Fruit fly (Drosophila melanogaster): Measurements from ENCODE around the gene CG16863.

DNA sequence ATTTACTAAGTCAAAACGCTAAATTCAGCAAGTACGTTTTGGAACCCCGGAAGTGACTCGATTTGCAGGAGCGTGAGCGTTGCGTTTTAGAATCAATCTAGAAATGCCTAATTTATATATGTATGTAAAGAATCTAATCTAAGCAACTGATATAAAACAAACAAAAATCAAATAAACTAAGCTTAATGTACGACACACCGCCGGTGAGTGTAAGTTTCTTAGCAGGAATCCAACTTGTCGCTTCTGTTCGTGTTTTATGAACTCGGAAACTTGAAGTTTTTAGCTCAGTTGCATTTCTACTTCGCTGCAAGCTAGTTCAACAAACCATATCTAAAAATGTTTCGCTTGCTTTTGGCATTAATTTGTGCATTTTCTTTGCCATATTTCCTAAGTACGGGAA lies 17.1 kb upstream of the CG16863 start, which contains the start of gene CG43376:
- TF ChIP-seq h (GFP tag; optimal IDR thresholded peaks at IDR 0.05) (no peak), br (GFP tag; optimal IDR thresholded peaks at IDR 0.05) (no peak), Abd-B (GFP tag; optimal IDR thresholded peaks at IDR 0.05) (no peak), dsf (GFP tag; optimal IDR thresholded peaks at IDR 0.05; ENCODE audit: borderline replicate concordance) (no peak), fru (GFP tag; optimal IDR thresholded peaks at IDR 0.05) (no peak), woc (GFP tag; optimal IDR thresholded peaks at IDR 0.05) (no peak), pan (optimal IDR thresholded peaks at IDR 0.05) (no peak), sage (GFP tag; optimal IDR thresholded peaks at IDR 0.05) (no peak), jim (GFP tag; optimal IDR thresholded peaks at IDR 0.05) (no peak), foxo (GFP tag; optimal IDR thresholded peaks at IDR 0.05) (no peak), lola (GFP tag; optimal IDR thresholded peaks at IDR 0.05) (no peak)
